Worm (Caenorhabditis elegans) whole organism, early embryonic: ENCODE data around the gene W04E12.3.

Source experiments
- B0310.2 ChIP-seq: sonication (generic microtip); optimal IDR thresholded peaks from 2 replicates; lab custom pipeline; 2016; ENCODE audit warnings: mild to moderate bottlenecking, missing genetic modification characterization, missing compliant biosample characterization
- ama-1 ChIP-seq: fragments of 150-350 bp; optimal IDR thresholded peaks from 2 replicates; lab custom pipeline; 2014
- hmbx-1 ChIP-seq: sonication (generic microtip); optimal IDR thresholded peaks from 2 replicates; lab custom pipeline; 2016; ENCODE audit warnings: mild to moderate bottlenecking, missing genetic modification characterization, missing compliant biosample characterization
- hmg-4 ChIP-seq: fragments of 200-800 bp; sonication (Bioruptor generic); optimal IDR thresholded peaks from 2 replicates; lab custom pipeline; 2018; ENCODE audit warnings: mild to moderate bottlenecking, missing genetic modification characterization, missing compliant biosample characterization
- scrt-1 ChIP-seq: fragments of 200-800 bp; sonication (Bioruptor generic); IDR thresholded peaks from 2 replicates; pipeline ENCODE4 v1.3.6; 2022; ENCODE audit warnings: missing genetic modification characterization, missing compliant biosample characterization

DNA sequence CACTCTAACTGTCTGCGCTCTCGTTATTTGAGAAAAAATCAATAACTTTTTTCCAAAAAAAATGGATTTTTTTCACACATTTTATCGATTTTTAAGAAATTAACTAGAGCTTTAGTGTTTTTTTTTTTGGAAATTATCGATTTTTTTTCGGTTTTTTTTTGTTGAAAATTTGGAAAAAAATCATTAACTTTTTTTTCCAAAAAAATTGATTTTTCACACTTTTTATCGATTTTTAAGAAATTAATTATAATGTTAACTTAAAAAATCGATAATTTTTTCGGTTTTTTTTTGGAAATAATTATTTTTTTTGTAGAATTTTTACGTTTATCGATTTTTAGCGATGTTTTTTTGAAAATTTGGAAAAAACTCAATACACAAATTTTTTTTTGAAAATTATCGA, 2.5 kb downstream of the W04E12.3 start:
- no peak for TF ChIP-seq ama-1 (lab: Kevin White, UChicago)
- no peak for TF ChIP-seq scrt-1
- TF ChIP-seq hmg-4 (GFP tag; lab: Kevin White, UChicago) = no peak
- TF ChIP-seq hmbx-1 (tag; lab: Kevin White, UChicago) = no peak
- no peak for TF ChIP-seq B0310.2 (tag; lab: Kevin White, UChicago)
